Worm (Caenorhabditis elegans) whole organism, mixed stage, embryonic: ENCODE results near the gene obr-1.

Experiments
- bed-3 ChIP-seq: fragments of 200-800 bp; sonication (Bioruptor generic); optimal IDR thresholded peaks from 3 replicates; lab custom pipeline; 2018; ENCODE audit warnings: mild to moderate bottlenecking, missing genetic modification characterization, moderate library complexity, missing compliant biosample characterization
- lin-13 ChIP-seq: fragments of 150-350 bp; optimal IDR thresholded peaks from 2 replicates; lab custom pipeline; 2014; ENCODE audit warnings: missing biosample characterization, missing genetic modification characterization
- mep-1 ChIP-seq: fragments of 150-350 bp; optimal IDR thresholded peaks from 2 replicates; lab custom pipeline; 2017; ENCODE audit warnings: missing biosample characterization, missing genetic modification reagents, missing genetic modification characterization, inconsistent platforms
- unc-120 ChIP-seq: sonication (generic microtip); optimal IDR thresholded peaks from 2 replicates; lab custom pipeline; 2017; ENCODE audit warnings: missing genetic modification characterization, missing compliant biosample characterization; ENCODE audit not compliant: poor library complexity, severe bottlenecking

- TF ChIP-seq bed-3 (GFP tag; lab: Kevin White, UChicago) (no peak), mep-1 (no peak), unc-120 (tag; lab: Kevin White, UChicago) (no peak), lin-13 (tag; lab: Kevin White, UChicago) (no peak)
Observed at ce11 chrIII:11234742-11235141, 36.0 kb downstream of the obr-1 start, which contains the start of gene Y47D3A.34.
